Fruit fly (Drosophila melanogaster) whole organism, prepupa: ENCODE data around the gene Ubc84D.
A peak's percentile ranks its signal among the peaks of the same experiment; 100 is the strongest.

Source experiments
- CG3032 ChIP-seq: fragments of 200-800 bp; optimal IDR thresholded peaks from 2 replicates; lab custom pipeline; 2019; ENCODE audit warnings: missing biosample characterization, mild to moderate bottlenecking, missing genetic modification characterization, moderate library complexity
- CG32006 ChIP-seq: fragments of 200-800 bp; sonication (Bioruptor generic); optimal IDR thresholded peaks from 3 replicates; lab custom pipeline; 2017; ENCODE audit warnings: missing biosample characterization, mild to moderate bottlenecking, missing genetic modification characterization
- CG6792 ChIP-seq: fragments of 200-800 bp; sonication (Bioruptor generic); optimal IDR thresholded peaks from 3 replicates; lab custom pipeline; 2016; ENCODE audit warnings: missing biosample characterization, missing genetic modification characterization
- Eip78C ChIP-seq: fragments of 200-800 bp; sonication (Bioruptor generic); peaks from one replicate; lab custom pipeline; 2016; ENCODE audit warnings: missing biosample characterization, missing genetic modification characterization
- Ets21C ChIP-seq: fragments of 200-800 bp; sonication (Bioruptor generic); optimal IDR thresholded peaks from 3 replicates; lab custom pipeline; 2016; ENCODE audit warnings: missing biosample characterization, missing genetic modification characterization
- Gug ChIP-seq: fragments of 200-800 bp; sonication (Bioruptor generic); IDR thresholded peaks from 2 replicates; pipeline ENCODE4 v1.3.6; 2022; ENCODE audit warnings: missing biosample characterization, missing genetic modification characterization
- Met ChIP-seq: fragments of 200-800 bp; sonication (Bioruptor generic); optimal IDR thresholded peaks from 3 replicates; lab custom pipeline; 2016; ENCODE audit warnings: missing biosample characterization, missing genetic modification characterization
- Sox102F ChIP-seq: fragments of 200-800 bp; sonication (Bioruptor generic); optimal IDR thresholded peaks from 2 replicates; lab custom pipeline; 2016; ENCODE audit warnings: missing biosample characterization, mild to moderate bottlenecking, missing genetic modification characterization
- svp ChIP-seq: fragments of 200-800 bp; sonication (Bioruptor generic); peaks from one replicate; lab custom pipeline; 2016; ENCODE audit warnings: missing biosample characterization, missing genetic modification characterization
- vri ChIP-seq: fragments of 200-800 bp; sonication (Bioruptor generic); optimal IDR thresholded peaks from 3 replicates; lab custom pipeline; 2016; ENCODE audit warnings: missing biosample characterization, mild to moderate bottlenecking, missing genetic modification characterization

- TF ChIP-seq Ets21C (GFP tag; lab: Kevin White, UChicago), result no peak
- no peak for TF ChIP-seq Gug (GFP tag; lab: Robert Waterston, UW)
- TF ChIP-seq Eip78C, result no peak
- TF ChIP-seq CG3032 (tag; lab: Kevin White, UChicago), result no peak
- TF ChIP-seq CG32006 (GFP tag; lab: Kevin White, UChicago), result no peak
- no peak for TF ChIP-seq Met (GFP tag; lab: Kevin White, UChicago)
- TF ChIP-seq vri (GFP tag; lab: Kevin White, UChicago), result peak; percentile 10
- TF ChIP-seq CG6792 (GFP tag; lab: Kevin White, UChicago), result no peak
- peak; percentile 76 for TF ChIP-seq svp (GFP tag; lab: Kevin White, UChicago)
- TF ChIP-seq Sox102F (GFP tag; lab: Kevin White, UChicago), result no peak
Observed at dm6 chr3R:7536281-7536680, 17.0 kb upstream of the Ubc84D start, which contains the start of gene alpha-Est5.
